Fruit fly (Drosophila melanogaster) ovary, adult (tissue): ENCODE results near the gene CG10089.

Source experiments
- CG17801 ChIP-seq: fragments of 200-800 bp; optimal IDR thresholded peaks from 2 replicates; lab custom pipeline; 2019; ENCODE audit warnings: missing biosample characterization, mild to moderate bottlenecking, missing genetic modification characterization, moderate library complexity; ENCODE audit not compliant: partially characterized antibody

The CG10089 gene

DNA sequence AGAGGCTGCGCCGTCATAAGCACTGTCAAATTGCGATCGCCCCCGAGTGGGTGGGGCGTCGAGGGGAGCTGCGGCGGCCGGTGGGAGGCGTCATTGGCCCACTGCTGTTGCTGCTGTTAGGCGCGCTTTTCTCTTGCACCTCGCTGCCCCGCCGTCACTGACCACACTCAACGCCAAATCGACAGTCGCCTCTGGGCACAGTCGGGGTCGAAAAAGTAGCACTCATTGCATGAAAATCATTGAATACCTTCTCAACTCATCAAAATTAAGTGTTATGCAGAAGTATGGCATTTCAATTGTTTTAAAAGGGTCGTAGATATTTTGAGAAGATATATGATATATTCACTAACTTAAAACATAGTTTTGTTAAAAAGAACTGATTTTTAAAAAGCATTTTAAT lies 22.3 kb downstream of the CG10089 start:
- no peak for TF ChIP-seq CG17801 (GFP tag; lab: Kevin White, UChicago)

DNA sequence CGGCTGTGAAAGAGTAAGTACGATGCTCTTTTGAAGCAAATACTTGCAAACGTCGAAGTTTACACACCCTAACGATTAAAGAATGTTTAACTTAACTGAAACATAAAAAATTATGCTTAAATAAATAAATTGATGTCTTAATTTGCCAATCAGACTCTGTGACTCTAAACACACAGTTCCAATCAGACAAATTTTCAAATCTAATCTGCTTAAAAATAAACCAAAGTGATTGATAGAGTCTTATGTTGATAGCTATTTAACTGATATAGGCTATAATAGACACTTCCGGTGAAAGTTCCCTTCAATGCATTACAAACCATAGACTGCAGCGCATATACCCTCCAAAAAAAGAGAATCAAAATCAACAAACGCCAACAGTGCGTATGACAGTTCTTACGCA lies 23.0 kb downstream of the CG10089 start:
- TF ChIP-seq CG17801 (GFP tag; lab: Kevin White, UChicago), result no peak

DNA sequence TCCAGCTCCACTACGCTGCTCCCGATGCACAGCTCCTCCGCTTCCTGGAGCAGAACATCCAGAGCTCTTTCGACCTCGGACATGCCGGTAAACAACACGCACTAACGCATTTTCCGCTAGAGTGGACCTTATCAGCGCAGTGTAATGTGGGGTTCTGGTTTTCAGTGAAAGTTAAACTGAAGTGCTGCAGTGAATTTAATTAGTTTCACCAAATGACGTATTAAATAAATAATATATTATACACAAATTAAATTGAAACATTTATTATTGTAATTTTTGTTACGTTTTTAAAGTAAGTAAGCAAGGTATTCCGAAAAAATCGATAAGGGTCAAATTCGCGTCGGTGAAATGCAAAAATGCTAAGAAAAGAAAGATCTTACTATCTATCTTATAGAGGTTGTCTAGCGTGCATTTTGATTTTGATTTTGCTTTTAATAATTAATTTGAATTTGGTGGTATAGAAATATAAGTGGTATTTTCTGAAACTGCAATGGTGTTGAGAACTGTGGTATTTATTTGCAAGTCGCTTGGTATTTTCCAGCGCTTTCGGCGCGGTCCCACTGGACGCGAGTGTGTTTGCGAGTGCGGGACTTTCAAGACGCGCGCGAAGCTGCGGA lies 24.3 kb downstream of the CG10089 start, which contains the start of the genes JMJD7 and CG10738:
Gene JMJD7, minus strand, starts transcription at position 107 of the 617 bp plus-strand sequence.
Gene CG10738, plus strand, starts transcription at position 594 of the 617 bp plus-strand sequence.
- peak; percentile 69 for TF ChIP-seq CG17801 (GFP tag; lab: Kevin White, UChicago)

DNA sequence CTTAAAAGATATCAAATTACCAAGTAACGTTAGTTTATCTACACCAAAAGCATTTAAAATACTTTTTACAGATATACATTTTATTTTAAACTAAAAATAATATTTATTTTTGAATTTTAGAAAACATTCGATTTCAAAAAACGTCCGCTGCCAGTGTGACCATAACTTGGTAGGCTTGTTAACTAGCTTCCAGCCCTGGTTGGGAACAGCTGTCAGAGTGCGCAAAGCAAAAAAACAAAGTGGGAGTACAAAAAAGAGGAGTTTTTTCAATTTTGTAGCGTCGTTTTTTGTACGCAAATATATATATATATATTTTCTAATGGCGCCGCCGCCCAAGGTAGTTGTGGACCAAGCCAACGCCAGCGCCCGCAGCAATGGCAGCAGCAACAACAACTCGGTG lies 32.2 kb downstream of the CG10089 start, which contains the start of gene cmb:
Gene cmb, plus strand, starts transcription at position 195 of the 400 bp plus-strand sequence.
- peak; percentile 93 for TF ChIP-seq CG17801 (GFP tag; lab: Kevin White, UChicago)

DNA sequence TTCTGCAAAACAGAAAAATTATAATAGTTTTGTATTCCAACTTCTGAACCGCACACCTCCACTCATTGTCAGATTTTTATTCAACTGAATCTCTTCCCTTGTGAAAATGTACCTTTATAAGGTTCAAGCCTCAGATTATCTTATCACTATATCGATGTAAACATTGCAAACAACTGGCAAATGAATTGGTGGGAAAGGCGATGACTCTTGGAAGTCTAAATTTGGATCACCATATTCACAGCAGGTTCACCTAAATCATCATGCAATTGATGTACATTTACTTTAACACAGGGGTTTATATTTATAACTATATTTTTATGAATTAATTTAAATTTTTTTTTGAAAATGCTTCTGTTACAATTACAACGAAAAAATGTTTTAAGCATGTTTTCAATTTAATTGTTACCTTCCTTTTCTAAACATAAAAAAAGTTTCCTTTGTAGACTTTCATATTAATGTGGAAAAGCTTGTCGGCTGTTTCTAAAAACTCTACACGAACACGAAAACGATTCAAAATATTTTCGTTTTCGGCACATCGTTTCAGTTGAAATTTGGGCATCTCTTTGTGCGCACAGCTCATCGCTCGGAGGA lies 34.1 kb downstream of the CG10089 start, which contains the start of the genes CG10140 and CG14109:
Gene CG10140, minus strand, starts transcription at position 101 of the 591 bp plus-strand sequence.
Gene CG14109, plus strand, starts transcription at position 541 of the 591 bp plus-strand sequence.
- TF ChIP-seq CG17801 (GFP tag; lab: Kevin White, UChicago), result no peak

DNA sequence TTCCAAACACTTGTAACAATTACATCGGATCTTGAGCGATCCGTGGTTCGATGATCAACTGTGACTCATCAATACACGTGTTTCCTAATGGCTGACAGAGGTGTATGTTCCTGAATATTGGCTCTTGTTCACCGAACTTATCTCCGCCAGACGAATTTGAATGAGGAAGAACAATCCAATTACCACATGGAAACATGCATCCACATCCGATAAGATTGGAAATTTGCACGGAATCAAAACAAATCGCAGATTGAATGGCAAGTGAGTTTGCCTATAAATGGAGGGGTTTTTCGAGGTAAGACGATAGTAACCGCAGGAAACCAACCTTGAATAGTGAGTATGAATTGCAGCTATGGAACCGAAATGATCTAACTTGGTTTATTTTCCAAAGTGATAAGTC lies 36.9 kb downstream of the CG10089 start, which contains the start of gene CG10725:
Gene CG10725, plus strand, starts transcription at position 301 of the 400 bp plus-strand sequence.
- TF ChIP-seq CG17801 (GFP tag; lab: Kevin White, UChicago), result no peak

DNA sequence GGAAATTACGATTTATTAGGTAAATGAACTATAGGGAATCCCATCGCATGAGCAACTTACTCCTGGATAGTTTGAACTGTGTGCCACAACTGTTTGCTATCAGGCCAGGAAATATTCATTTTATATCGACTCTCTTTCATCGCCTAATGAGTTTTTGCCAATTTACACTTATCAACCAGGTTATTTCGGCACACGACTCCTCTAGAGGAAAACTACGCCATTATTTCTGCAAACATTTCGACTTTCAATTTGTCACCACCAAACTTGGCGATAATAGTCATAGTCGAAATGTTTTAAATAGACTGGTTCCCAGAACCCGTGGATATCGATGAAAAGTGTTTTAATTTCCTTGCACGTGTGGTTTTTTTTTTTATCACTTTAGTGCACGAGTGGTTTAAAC lies 37.6 kb downstream of the CG10089 start, which contains the start of gene CG10154:
Gene CG10154, minus strand, starts transcription at position 101 of the 400 bp plus-strand sequence.
- no peak for TF ChIP-seq CG17801 (GFP tag; lab: Kevin White, UChicago)

DNA sequence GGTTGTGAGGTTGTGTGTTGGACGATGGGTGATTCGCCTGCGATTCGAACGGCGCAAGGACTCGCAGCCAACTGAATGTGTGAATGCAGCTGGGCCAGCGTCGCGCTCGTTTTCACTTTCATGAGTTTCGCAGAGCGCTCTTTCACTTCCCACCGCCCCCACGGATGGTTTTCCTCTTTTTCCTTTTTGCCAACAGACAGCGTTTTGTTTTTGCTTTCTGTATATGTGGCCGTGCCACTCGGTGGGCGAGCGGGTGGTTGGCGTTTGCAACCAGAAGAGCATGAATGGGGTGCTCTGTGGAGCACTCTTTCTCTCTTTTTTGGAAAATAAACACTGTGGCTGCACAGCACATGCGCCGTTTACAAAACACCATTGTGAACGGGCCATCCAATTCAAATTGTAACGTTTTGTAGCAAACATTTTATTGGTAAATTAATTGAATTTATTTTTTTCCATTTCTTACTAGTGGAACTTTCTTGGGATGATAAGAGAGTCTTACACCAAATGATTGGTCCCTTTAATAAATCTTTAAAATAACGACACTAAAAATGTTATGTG lies 39.3 kb downstream of the CG10089 start, which contains the start of gene CG10713:
Gene CG10713, minus strand, starts transcription at position 60 of the 558 bp plus-strand sequence.
- TF ChIP-seq CG17801 (GFP tag; lab: Kevin White, UChicago), result no peak

DNA sequence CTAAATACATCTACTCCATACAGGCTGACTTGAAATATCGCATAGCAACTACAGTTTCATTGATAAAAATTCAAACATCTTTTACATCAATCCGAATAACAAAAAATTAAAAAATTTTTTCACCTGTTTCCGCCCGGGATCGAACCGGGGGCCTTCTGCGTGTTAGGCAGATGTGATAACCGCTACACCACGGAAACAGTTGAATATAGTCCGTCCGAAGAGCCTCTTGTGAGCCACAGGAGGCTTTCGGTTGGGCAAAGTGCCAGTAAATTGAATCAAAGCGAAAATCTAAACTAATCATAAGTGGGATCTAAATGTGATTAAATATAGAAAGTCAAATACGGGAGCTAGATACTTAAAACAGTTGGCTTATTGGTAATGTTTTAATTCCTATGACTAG lies 41.1 kb downstream of the CG10089 start:
- no peak for TF ChIP-seq CG17801 (GFP tag; lab: Kevin White, UChicago)

DNA sequence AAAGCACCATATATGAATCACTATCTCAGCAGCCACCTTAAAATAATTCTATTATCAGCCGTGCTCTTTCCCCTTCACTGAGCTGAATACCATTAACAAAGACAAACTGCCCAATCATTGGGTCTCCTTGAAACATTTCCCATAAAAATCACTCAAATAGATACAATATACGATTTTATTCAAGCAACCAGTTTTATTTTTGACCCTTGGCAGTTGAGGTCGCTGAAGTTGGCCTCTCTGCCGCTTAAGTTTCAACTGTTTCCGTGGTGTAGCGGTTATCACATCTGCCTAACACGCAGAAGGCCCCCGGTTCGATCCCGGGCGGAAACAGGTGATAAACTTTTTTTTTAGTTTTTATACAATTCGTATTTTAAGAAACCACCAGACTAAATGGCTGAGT lies 41.8 kb downstream of the CG10089 start:
- TF ChIP-seq CG17801 (GFP tag; lab: Kevin White, UChicago), result no peak

DNA sequence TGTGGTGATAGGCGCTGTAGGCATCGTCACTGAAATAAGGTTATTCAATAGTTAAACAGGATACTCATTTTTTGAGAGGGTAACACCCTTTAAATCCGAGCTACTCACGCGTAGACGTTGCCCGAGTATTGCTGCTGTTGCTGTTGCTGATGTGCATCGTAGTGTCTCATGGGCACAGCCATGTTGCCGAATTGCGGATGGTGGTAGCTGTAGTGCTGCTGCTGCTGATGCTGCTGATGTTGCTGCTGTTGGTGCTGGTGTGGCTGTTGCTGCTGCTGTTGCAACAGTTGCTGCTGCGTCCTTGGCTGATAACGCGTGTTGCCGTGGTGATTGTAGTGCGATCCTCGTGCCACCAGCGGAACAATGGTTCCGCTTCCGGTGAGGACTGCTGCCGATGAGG lies 44.4 kb downstream of the CG10089 start:
- TF ChIP-seq CG17801 (GFP tag; lab: Kevin White, UChicago), result no peak

DNA sequence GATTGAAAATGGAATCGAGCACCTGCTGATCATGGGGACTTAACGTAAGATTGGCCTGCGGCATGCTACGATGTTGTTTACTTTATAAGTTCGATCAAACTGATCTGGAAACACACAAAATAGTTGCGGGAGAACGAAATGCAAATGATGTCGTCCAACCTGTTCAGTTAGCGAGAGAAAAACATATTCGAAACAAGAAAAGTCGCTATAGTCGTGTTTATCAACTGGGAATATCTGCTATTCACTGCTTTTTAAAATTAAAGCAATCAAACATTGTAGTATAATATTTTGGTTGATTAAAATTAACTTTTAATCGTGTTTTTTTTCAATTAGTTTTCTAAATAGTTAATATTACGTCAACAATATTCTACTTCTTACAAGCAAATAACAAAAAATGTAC lies 48.0 kb downstream of the CG10089 start, which contains the start of gene CG14105:
Gene CG14105, minus strand, starts transcription at position 101 of the 400 bp plus-strand sequence.
- TF ChIP-seq CG17801 (GFP tag; lab: Kevin White, UChicago), result no peak

DNA sequence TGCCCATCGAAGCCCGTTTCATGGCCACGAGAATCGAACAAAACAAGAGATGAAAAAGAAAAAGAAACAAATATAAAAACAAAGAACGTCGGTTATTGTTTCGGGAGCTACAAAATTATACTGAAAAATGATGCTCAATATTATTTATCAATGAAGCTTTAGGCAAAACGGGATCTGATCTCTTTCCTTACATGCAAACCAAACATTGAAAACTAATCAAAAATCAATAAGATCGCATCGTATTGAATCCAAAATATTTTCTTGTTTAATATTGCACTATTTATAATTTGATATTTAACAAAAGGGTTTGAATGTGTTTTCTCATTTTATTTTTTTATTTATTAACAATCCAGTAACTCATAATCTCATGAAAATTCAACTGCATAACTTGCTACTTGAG lies 49.0 kb downstream of the CG10089 start, which contains the start of gene CG14106:
Gene CG14106, minus strand, starts transcription at position 101 of the 400 bp plus-strand sequence.
- TF ChIP-seq CG17801 (GFP tag; lab: Kevin White, UChicago), result no peak

DNA sequence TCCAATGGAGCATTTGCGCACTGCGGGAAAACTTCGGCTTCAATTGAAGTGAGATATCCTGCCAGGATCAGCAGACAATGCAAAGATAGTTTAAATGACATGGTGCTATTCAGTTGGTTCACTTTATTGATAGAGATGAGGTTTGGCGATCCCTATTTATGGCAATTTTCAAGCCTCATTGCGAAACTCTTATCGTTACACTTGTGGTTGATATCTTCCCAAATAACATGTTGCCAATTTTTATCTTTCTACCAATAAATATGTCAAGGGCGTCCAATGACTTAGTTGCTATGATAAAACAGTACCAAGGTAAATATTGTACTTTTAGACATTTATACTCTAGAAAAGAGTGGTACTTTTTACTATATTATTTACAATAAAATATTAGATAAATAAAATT lies 50.5 kb downstream of the CG10089 start, which contains the start of gene CG33263:
Gene CG33263, minus strand, starts transcription at position 101 of the 400 bp plus-strand sequence.
- TF ChIP-seq CG17801 (GFP tag; lab: Kevin White, UChicago), result no peak

DNA sequence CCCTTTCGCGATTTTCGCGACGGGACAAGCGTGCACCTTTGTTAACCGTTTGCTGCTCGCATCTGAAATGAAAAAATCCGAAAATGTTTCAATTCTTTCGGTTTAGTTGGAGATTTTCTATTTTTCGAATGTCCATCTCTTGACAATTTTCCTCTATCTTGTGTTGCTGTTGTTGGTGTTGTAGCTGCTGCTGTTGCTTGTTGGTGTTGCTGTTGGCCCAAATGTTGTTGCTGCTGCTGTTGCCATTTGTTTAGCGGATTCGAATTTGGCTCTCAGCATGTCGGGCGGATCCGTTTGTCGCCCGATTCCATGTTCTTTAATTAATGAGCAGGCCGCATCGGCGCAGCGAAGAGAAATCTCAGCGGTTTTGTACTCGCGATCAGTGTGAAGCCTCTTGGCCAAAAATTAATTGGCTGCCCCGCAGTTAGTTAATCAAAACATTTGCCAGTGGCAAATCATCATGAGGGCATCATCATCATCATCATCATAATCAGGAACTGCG lies 52.2 kb downstream of the CG10089 start, which contains the start of gene CG32121:
Gene CG32121, minus strand, starts transcription at position 51 of the 502 bp plus-strand sequence.
- TF ChIP-seq CG17801 (GFP tag; lab: Kevin White, UChicago), result no peak
